Fruit fly (Drosophila melanogaster): ENCODE results near the gene Cmpk.

Cmpk gene

dm6 chr3R:26099238-26099637 is 44.0 kb upstream of the Cmpk start (continued):
- TF ChIP-seq cg (GFP tag; optimal IDR thresholded peaks at IDR 0.05), result peak; percentile 91
- TF ChIP-seq sisA (GFP tag; IDR thresholded peaks at IDR 0.05), result no peak
- no peak for TF ChIP-seq CG3995 (GFP tag; optimal IDR thresholded peaks at IDR 0.05)
- TF ChIP-seq sd (tag; optimal IDR thresholded peaks at IDR 0.05), result peak; percentile 46
- TF ChIP-seq oc (tag; optimal IDR thresholded peaks at IDR 0.05), result peak; percentile 5
- TF ChIP-seq CG6791 (GFP tag; IDR thresholded peaks at IDR 0.05; ENCODE audit: partially characterized antibody), result no peak
- peak; percentile 46 for TF ChIP-seq lilli (GFP tag; optimal IDR thresholded peaks at IDR 0.05)
- no peak for TF ChIP-seq CG6813 (GFP tag; optimal IDR thresholded peaks at IDR 0.05)
- TF ChIP-seq Sry-δ (GFP tag; optimal IDR thresholded peaks at IDR 0.05), result no peak
- peak; percentile 5 for TF ChIP-seq CHES-1-like (GFP tag; optimal IDR thresholded peaks at IDR 0.05)
- no peak for TF ChIP-seq E2f1 (GFP tag; IDR thresholded peaks at IDR 0.05)
- peak; percentile 61 for TF ChIP-seq CG1603 (tag; optimal IDR thresholded peaks at IDR 0.05)
- peak; percentile 18; the same call in 1 of the 2 replicates for TF ChIP-seq dimm (GFP tag; IDR thresholded peaks at IDR 0.05)
- TF ChIP-seq CG10543 (GFP tag; optimal IDR thresholded peaks at IDR 0.05), result peak; percentile 8
- TF ChIP-seq CG7928 (GFP tag; optimal IDR thresholded peaks at IDR 0.05), result no peak
- no peak for TF ChIP-seq CG14965 (GFP tag; optimal IDR thresholded peaks at IDR 0.05; ENCODE audit: borderline replicate concordance)
- peak; percentile 88 for TF ChIP-seq sens (GFP tag)
- TF ChIP-seq CG34224 (GFP tag; IDR thresholded peaks at IDR 0.05; ENCODE audit: partially characterized antibody), result no peak
- peak; percentile 3 for TF ChIP-seq HmgZ (tag; optimal IDR thresholded peaks at IDR 0.05)
- no peak for TF ChIP-seq pum (GFP tag; optimal IDR thresholded peaks at IDR 0.05)
- no peak for TF ChIP-seq CG18619 (GFP tag; optimal IDR thresholded peaks at IDR 0.05)
- TF ChIP-seq Abd-B (GFP tag; optimal IDR thresholded peaks at IDR 0.05), result no peak
- no peak for TF ChIP-seq Elba2 (GFP tag; optimal IDR thresholded peaks at IDR 0.05)
- TF ChIP-seq CG33213 (GFP tag; optimal IDR thresholded peaks at IDR 0.05), result peak; percentile 5
- 0 out of 2 replicates have a peak, but pooled peaks have one; percentile 24 for TF ChIP-seq E2f2 (GFP tag; IDR thresholded peaks at IDR 0.05)
- TF ChIP-seq Chrac-16 (GFP tag; optimal IDR thresholded peaks at IDR 0.05), result no peak
- no peak for TF ChIP-seq zfh1 (GFP tag; IDR thresholded peaks at IDR 0.05)
- TF ChIP-seq gem (tag; optimal IDR thresholded peaks at IDR 0.05), result no peak
- peak; percentile 14; the same call in 1 of the 3 replicates for TF ChIP-seq CG17361 (GFP tag; IDR thresholded peaks at IDR 0.05)
- no peak for TF ChIP-seq CG34422 (GFP tag; IDR thresholded peaks at IDR 0.05)
- peak; percentile 28 for TF ChIP-seq pho (GFP tag; optimal IDR thresholded peaks at IDR 0.05)
- TF ChIP-seq CG7745 (tag; optimal IDR thresholded peaks at IDR 0.05), result no peak
- no peak for TF ChIP-seq tio (GFP tag; optimal IDR thresholded peaks at IDR 0.05)
- no peak for TF ChIP-seq HLH4C (GFP tag; IDR thresholded peaks at IDR 0.05; ENCODE audit: partially characterized antibody)
- no peak for TF ChIP-seq lola (GFP tag; optimal IDR thresholded peaks at IDR 0.05)
- TF ChIP-seq CG12236 (GFP tag; optimal IDR thresholded peaks at IDR 0.05), result no peak
- peak in 1 of 2 experiments; percentile 82 for TF ChIP-seq eve (GFP tag; optimal IDR thresholded peaks at IDR 0.05)
- no peak for TF ChIP-seq CG4328 (GFP tag; optimal IDR thresholded peaks at IDR 0.05)
- no peak for TF ChIP-seq CG17912 (GFP tag; optimal IDR thresholded peaks at IDR 0.05)
- TF ChIP-seq Bgb (GFP tag; IDR thresholded peaks at IDR 0.05; ENCODE audit: partially characterized antibody), result no peak
- no peak for TF ChIP-seq dati (GFP tag; IDR thresholded peaks at IDR 0.05)
- TF ChIP-seq jigr1 (GFP tag; IDR thresholded peaks at IDR 0.05), result no peak

All from whole organism, embryonic.